Worm (Caenorhabditis elegans) whole organism, young adult: ENCODE results near the gene bath-21.

Experiments
- K12H6.12 ChIP-seq: fragments of 200-800 bp; sonication (Bioruptor generic); optimal IDR thresholded peaks from 2 replicates; lab custom pipeline; 2018; ENCODE audit warnings: mild to moderate bottlenecking, missing genetic modification characterization, missing compliant biosample characterization
- dox-1 ChIP-seq: fragments of 200-800 bp; sonication (Bioruptor generic); IDR thresholded peaks from 2 replicates; pipeline ENCODE4 v1.3.6; 2022; ENCODE audit warnings: missing genetic modification reagents, missing genetic modification characterization, missing compliant biosample characterization
- egl-18 ChIP-seq: fragments of 200-800 bp; sonication (Bioruptor generic); IDR thresholded peaks from 2 replicates; pipeline ENCODE4 v1.3.6; 2022; ENCODE audit warnings: missing genetic modification reagents, missing genetic modification characterization, missing compliant biosample characterization
- nhr-90 ChIP-seq: sonication (generic microtip); optimal IDR thresholded peaks from 2 replicates; lab custom pipeline; 2016; ENCODE audit warnings: missing genotype, mild to moderate bottlenecking, missing genetic modification characterization, missing compliant biosample characterization
- repo-1 ChIP-seq: sonication (generic microtip); optimal IDR thresholded peaks from 2 replicates; lab custom pipeline; 2017; ENCODE audit warnings: mild to moderate bottlenecking, missing genetic modification characterization, missing compliant biosample characterization
- unc-130 ChIP-seq: sonication (generic microtip); optimal IDR thresholded peaks from 2 replicates; lab custom pipeline; 2016; ENCODE audit warnings: missing genetic modification reagents, missing genetic modification characterization, missing compliant biosample characterization

DNA sequence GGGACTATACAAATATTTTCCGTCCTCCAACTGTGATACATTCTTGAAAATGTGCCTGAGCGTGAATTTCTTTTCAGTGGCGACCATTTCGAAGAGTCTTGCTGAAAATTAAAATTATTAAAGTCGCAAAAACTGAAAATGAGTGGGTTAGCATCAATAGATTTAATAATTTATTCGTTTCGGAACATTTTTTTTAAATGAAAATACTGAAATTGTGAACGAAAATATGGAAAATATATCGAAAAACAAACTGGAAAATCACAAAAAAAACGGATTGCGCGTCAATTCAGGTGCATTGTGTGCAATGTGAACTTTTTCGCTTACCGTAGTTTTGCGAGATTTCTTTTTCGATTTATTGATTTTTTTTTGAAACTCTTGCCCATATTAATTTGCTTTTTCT is 5.4 kb upstream of the bath-21 start, which contains the start of gene bath-5:
- TF ChIP-seq egl-18 (GFP tag; lab: Robert Waterston, UW) (no peak), K12H6.12 (no peak), dox-1 (GFP tag; lab: Robert Waterston, UW) (no peak), nhr-90 (tag; lab: Kevin White, UChicago) (no peak), repo-1 (no peak), unc-130 (no peak)
